Fruit fly (Drosophila melanogaster): Measurements from ENCODE around the gene CG42505.

dm6 chr3R:11982547-11982946 lies 49.0 kb downstream of the CG42505 start:
- TF ChIP-seq pros (GFP tag; optimal IDR thresholded peaks at IDR 0.05) (no peak), toy (GFP tag; IDR thresholded peaks at IDR 0.05) (no peak), Sry-β (GFP tag; optimal IDR thresholded peaks at IDR 0.05) (no peak), CG17361 (GFP tag; IDR thresholded peaks at IDR 0.05) (no peak), HmgZ (tag; optimal IDR thresholded peaks at IDR 0.05) (no peak)

Data from whole organism, embryonic.